Worm (Caenorhabditis elegans): Measurements from ENCODE around the gene F59B2.13.

F59B2.13 gene

ce11 chrIII:9037658-9038057 is 10.8 kb upstream of the F59B2.13 start, which contains the start of gene R107.9:
TSS of gene R107.9 (plus strand) at chrIII:9037958.
- TF ChIP-seq attf-5 (GFP tag; optimal IDR thresholded peaks at IDR 0.05) (no peak), mes-4 (tag; optimal IDR thresholded peaks at IDR 0.05) (no peak), ZK185.1 (tag; optimal IDR thresholded peaks at IDR 0.05; ENCODE audit: poor library complexity, severe bottlenecking) (no peak)

DNA sequence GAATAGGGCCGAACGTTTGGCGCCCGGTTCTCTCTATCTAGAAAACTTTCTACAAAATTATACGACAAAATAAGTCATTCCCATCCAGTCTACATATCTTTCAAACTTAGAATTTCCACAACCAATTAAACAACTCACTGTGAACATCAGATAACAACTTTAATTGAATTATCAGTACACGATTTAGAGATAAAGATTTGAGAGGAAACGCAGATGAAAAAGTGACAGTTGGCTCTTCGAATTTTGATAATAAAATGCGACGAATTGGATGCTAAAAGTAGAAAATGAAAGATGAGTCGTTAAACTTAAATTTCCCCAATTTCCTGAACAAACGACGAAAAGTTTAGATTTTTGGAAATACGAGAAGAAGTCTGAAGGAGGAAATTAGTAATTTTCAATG is 8.2 kb upstream of the F59B2.13 start:
- TF ChIP-seq snpc-4 (GFP tag; optimal IDR thresholded peaks at IDR 0.05) = no peak
- no peak for TF ChIP-seq snpc-4 (tag; optimal IDR thresholded peaks at IDR 0.05)
- TF ChIP-seq nhr-80 (tag; optimal IDR thresholded peaks at IDR 0.05) = peak; percentile 64

ce11 chrIII:9034133-9034532 is 7.3 kb upstream of the F59B2.13 start:
- TF ChIP-seq nhr-179 (tag; optimal IDR thresholded peaks at IDR 0.05) (no peak), mxl-1 (tag; optimal IDR thresholded peaks at IDR 0.05) (no peak), B0261.1 (tag; optimal IDR thresholded peaks at IDR 0.05) (no peak), athp-1 (tag; optimal IDR thresholded peaks at IDR 0.05) (no peak), let-607 (tag; optimal IDR thresholded peaks at IDR 0.05) (no peak), nhr-80 (tag; optimal IDR thresholded peaks at IDR 0.05) (peak; percentile 28), lsy-27 (tag; optimal IDR thresholded peaks at IDR 0.05; ENCODE audit: borderline replicate concordance, insufficient read depth) (no peak), T26A5.8 (tag; optimal IDR thresholded peaks at IDR 0.05) (no peak)

DNA sequence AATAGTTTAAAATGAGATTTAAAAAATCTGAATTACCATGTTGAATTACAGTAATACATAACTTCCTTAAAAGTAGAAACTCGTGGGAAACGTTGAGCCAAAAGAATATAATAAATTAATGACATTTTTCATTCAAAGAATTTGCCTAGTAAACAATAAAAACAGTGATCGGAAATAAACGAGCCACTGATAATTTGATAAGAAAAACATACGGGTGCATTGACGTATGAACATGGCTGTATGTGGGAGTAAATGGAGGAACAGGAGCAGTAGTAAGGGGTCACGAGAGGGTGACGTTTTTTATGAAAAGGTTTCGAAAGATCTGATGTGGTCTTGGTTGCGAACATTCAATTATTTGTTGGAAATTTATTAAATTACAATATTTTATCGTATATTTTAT is 4.0 kb upstream of the F59B2.13 start:
- TF ChIP-seq nhr-80 (tag; optimal IDR thresholded peaks at IDR 0.05) = peak; percentile 13
- TF ChIP-seq mxl-1 (tag; optimal IDR thresholded peaks at IDR 0.05) = no peak
- no peak for TF ChIP-seq tlf-1 (GFP tag; optimal IDR thresholded peaks at IDR 0.05)
- TF ChIP-seq dpff-1 (tag; optimal IDR thresholded peaks at IDR 0.05) = no peak
- TF ChIP-seq unc-130 (GFP tag; optimal IDR thresholded peaks at IDR 0.05) = no peak
- TF ChIP-seq zim-3 (tag; optimal IDR thresholded peaks at IDR 0.05) = no peak
- TF ChIP-seq F39B2.1 (GFP tag; IDR thresholded peaks at IDR 0.05) = no peak
- no peak for TF ChIP-seq sea-2 (GFP tag; IDR thresholded peaks at IDR 0.05)

- TF ChIP-seq Y53G8AR.9 (GFP tag; conservative IDR thresholded peaks at IDR 0.05) = no peak
- TF ChIP-seq xnd-1 (tag; optimal IDR thresholded peaks at IDR 0.05) = no peak
- no peak for TF ChIP-seq tbx-9 (tag; optimal IDR thresholded peaks at IDR 0.05; ENCODE audit: borderline replicate concordance)
- no peak for TF ChIP-seq nhr-90 (tag; optimal IDR thresholded peaks at IDR 0.05)
- no peak for TF ChIP-seq T26A5.8 (tag; optimal IDR thresholded peaks at IDR 0.05)
- TF ChIP-seq madf-10 (tag; optimal IDR thresholded peaks at IDR 0.05) = no peak
- TF ChIP-seq F22D6.2 (tag; optimal IDR thresholded peaks at IDR 0.05) = no peak
- TF ChIP-seq pha-4 (tag; optimal IDR thresholded peaks at IDR 0.05) = no peak
- no peak for TF ChIP-seq let-526 (GFP tag; IDR thresholded peaks at IDR 0.05)
- no peak for TF ChIP-seq lin-40 (tag; optimal IDR thresholded peaks at IDR 0.05)
- no peak for TF ChIP-seq unc-62 (GFP tag; optimal IDR thresholded peaks at IDR 0.05)
- no peak for TF ChIP-seq dpl-1 (GFP tag; optimal IDR thresholded peaks at IDR 0.05)
- no peak for TF ChIP-seq nhr-27 (tag; optimal IDR thresholded peaks at IDR 0.05)
- TF ChIP-seq B0261.1 (tag; optimal IDR thresholded peaks at IDR 0.05) = no peak
- no peak for TF ChIP-seq Y67H2A.10 (GFP tag; conservative IDR thresholded peaks at IDR 0.05)
Measured at ce11 chrIII:9023601-9024000, 3.2 kb downstream of the F59B2.13 start.

DNA sequence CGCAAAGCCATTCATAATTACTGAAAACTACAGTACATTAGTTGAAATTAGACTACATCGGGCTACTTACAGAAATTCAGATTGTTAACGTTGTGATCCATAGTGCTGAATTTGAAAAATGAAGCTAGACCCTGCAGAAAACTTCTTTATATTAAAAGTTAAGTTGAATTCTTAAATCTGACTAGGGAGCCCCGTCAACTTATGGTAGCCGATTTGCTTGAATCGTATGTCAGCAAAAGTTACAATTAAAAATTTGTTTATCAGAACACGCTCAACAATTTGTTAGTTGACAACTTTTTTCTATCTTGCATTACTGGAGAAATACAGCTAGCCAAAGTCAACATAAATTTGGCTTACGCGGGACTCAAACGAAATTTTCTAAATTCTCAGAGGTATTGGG is 4.3 kb downstream of the F59B2.13 start, which contains the start of gene F59B2.14:
F59B2.14 (minus strand) TSS at position 101 of the 400 bp plus-strand sequence.
- TF ChIP-seq ekl-4 (GFP tag; IDR thresholded peaks at IDR 0.05) (no peak), nfya-1 (tag; optimal IDR thresholded peaks at IDR 0.05; ENCODE audit: borderline replicate concordance, insufficient read depth) (no peak), F37B4.10 (GFP tag; IDR thresholded peaks at IDR 0.05) (no peak), fkh-3 (tag; optimal IDR thresholded peaks at IDR 0.05) (no peak), mel-28 (tag; optimal IDR thresholded peaks at IDR 0.05; ENCODE audit: borderline replicate concordance) (no peak), ceh-100 (GFP tag; IDR thresholded peaks at IDR 0.05) (no peak), lsy-27 (tag; optimal IDR thresholded peaks at IDR 0.05; ENCODE audit: borderline replicate concordance, insufficient read depth) (no peak), attf-3 (GFP tag; conservative IDR thresholded peaks at IDR 0.05) (no peak), xnd-1 (tag; optimal IDR thresholded peaks at IDR 0.05) (no peak), let-526 (GFP tag; IDR thresholded peaks at IDR 0.05) (no peak), ztf-6 (GFP tag; IDR thresholded peaks at IDR 0.05) (no peak), F57C9.4 (tag; optimal IDR thresholded peaks at IDR 0.05) (no peak)
